Fruit fly (Drosophila melanogaster) whole organism, embryonic: ENCODE results near the gene Hr38.
A peak's percentile ranks its signal among the peaks of the same experiment; 100 is the strongest.

Experiments used
- Aef1 ChIP-seq: fragments of 200-800 bp; sonication (Bioruptor generic); IDR thresholded peaks from 3 replicates; pipeline ENCODE4 v1.3.6; 2022; ENCODE audit warnings: missing biosample characterization, missing genetic modification characterization
- Bgb ChIP-seq: fragments of 200-800 bp; sonication (Bioruptor generic); IDR thresholded peaks from 2 replicates; pipeline ENCODE4 v1.3.6; 2022; ENCODE audit warnings: missing biosample characterization, missing genetic modification characterization; ENCODE audit not compliant: partially characterized antibody
- Blimp-1 ChIP-seq: fragments of 200-800 bp; sonication (Bioruptor generic); optimal IDR thresholded peaks from 3 replicates; lab custom pipeline; 2018; ENCODE audit warnings: missing biosample characterization, missing genetic modification characterization, mild to moderate bottlenecking, moderate library complexity, missing genetic modification reagents
- CG12236 ChIP-seq: fragments of 200-800 bp; sonication (Bioruptor generic); optimal IDR thresholded peaks from 2 replicates; lab custom pipeline; 2016; ENCODE audit warnings: missing biosample characterization, missing genetic modification characterization
- CG14710 ChIP-seq: fragments of 200-800 bp; sonication (Bioruptor generic); optimal IDR thresholded peaks from 3 replicates; lab custom pipeline; 2019; ENCODE audit warnings: missing biosample characterization, mild to moderate bottlenecking, missing genetic modification characterization, moderate library complexity
- CG14860 ChIP-seq: fragments of 200-800 bp; sonication (Bioruptor generic); IDR thresholded peaks from 3 replicates; pipeline ENCODE4 v1.3.6; 2022; ENCODE audit warnings: missing biosample characterization, missing genetic modification characterization; ENCODE audit not compliant: partially characterized antibody
- CG15269 ChIP-seq: fragments of 200-800 bp; sonication (Bioruptor generic); optimal IDR thresholded peaks from 2 replicates; lab custom pipeline; 2018; ENCODE audit warnings: missing biosample characterization, mild to moderate bottlenecking, missing genetic modification characterization, moderate library complexity
- CG15479 ChIP-seq: fragments of 200-800 bp; sonication (Bioruptor generic); optimal IDR thresholded peaks from 3 replicates; lab custom pipeline; 2019; ENCODE audit warnings: missing biosample characterization, mild to moderate bottlenecking, missing genetic modification characterization, moderate library complexity
- CG18262 ChIP-seq: fragments of 200-800 bp; optimal IDR thresholded peaks from 3 replicates; lab custom pipeline; 2019; ENCODE audit warnings: missing biosample characterization, mild to moderate bottlenecking, missing genetic modification characterization, moderate library complexity
- CG3163 ChIP-seq: fragments of 200-800 bp; sonication (Bioruptor generic); optimal IDR thresholded peaks from 3 replicates; lab custom pipeline; 2016; ENCODE audit warnings: missing biosample characterization, missing genetic modification characterization
- CG3281 ChIP-seq: fragments of 200-800 bp; sonication (Bioruptor generic); optimal IDR thresholded peaks from 3 replicates; lab custom pipeline; 2017; ENCODE audit warnings: missing biosample characterization, mild to moderate bottlenecking, missing genetic modification characterization
- CG33557 ChIP-seq: fragments of 200-800 bp; sonication (Bioruptor generic); optimal IDR thresholded peaks from 2 replicates; lab custom pipeline; 2019; ENCODE audit warnings: missing biosample characterization, mild to moderate bottlenecking, missing genetic modification characterization, moderate library complexity
- CG4424 ChIP-seq: fragments of 200-800 bp; sonication (Bioruptor generic); optimal IDR thresholded peaks from 3 replicates; lab custom pipeline; 2016; ENCODE audit warnings: missing biosample characterization, missing genetic modification characterization
- CG6272 ChIP-seq: fragments of 200-800 bp; sonication (Bioruptor generic); IDR thresholded peaks from 2 replicates; pipeline ENCODE4 v1.3.6; 2022; ENCODE audit warnings: missing biosample characterization, missing genetic modification characterization
- CG8765 ChIP-seq: fragments of 200-800 bp; sonication (Bioruptor generic); IDR thresholded peaks from 2 replicates; pipeline ENCODE4 v1.3.6; 2022; ENCODE audit warnings: missing biosample characterization, missing genetic modification characterization
- Chrac-16 ChIP-seq: fragments of 200-800 bp; sonication (Bioruptor generic); optimal IDR thresholded peaks from 3 replicates; lab custom pipeline; 2016; ENCODE audit warnings: missing biosample characterization, missing genetic modification characterization
- HLH54F ChIP-seq: fragments of 200-800 bp; sonication (Bioruptor generic); optimal IDR thresholded peaks from 3 replicates; lab custom pipeline; 2016; ENCODE audit warnings: missing biosample characterization, missing genetic modification characterization
- HLHmδ ChIP-seq: fragments of 200-800 bp; sonication (Bioruptor generic); optimal IDR thresholded peaks from 2 replicates; lab custom pipeline; 2018; ENCODE audit warnings: missing biosample characterization, mild to moderate bottlenecking, missing genetic modification characterization, moderate library complexity
- Hr78 ChIP-seq, 2 experiments: fragments of 200-800 bp in 1 of 2; fragments of >200 bp in 1 of 2; sonication (Bioruptor generic) in 1 of 2; optimal IDR thresholded peaks; 2 replicates each; lab custom pipeline; 2017 to 2019; ENCODE audit warnings: missing biosample characterization in 2 of 2, missing genetic modification characterization in 2 of 2, mild to moderate bottlenecking in 1 of 2, moderate library complexity in 1 of 2
- Mes4 ChIP-seq: fragments of 200-800 bp; sonication (Bioruptor generic); optimal IDR thresholded peaks from 2 replicates; lab custom pipeline; 2016; ENCODE audit warnings: missing biosample characterization, missing genetic modification characterization
- NK7.1 ChIP-seq: fragments of 200-800 bp; sonication (Bioruptor generic); optimal IDR thresholded peaks from 3 replicates; lab custom pipeline; 2016; ENCODE audit warnings: missing biosample characterization, missing genetic modification characterization
- Nf-YA ChIP-seq: fragments of 200-800 bp; sonication (Bioruptor generic); IDR thresholded peaks from 2 replicates; pipeline ENCODE4 v1.3.6; 2022; ENCODE audit warnings: missing biosample characterization, missing genetic modification characterization
- Oli ChIP-seq: fragments of 200-800 bp; sonication (Bioruptor generic); optimal IDR thresholded peaks from 2 replicates; lab custom pipeline; 2018; ENCODE audit warnings: missing biosample characterization, mild to moderate bottlenecking, missing genetic modification characterization, moderate library complexity
- Scr ChIP-seq: fragments of 200-800 bp; sonication (Bioruptor generic); IDR thresholded peaks from 2 replicates; pipeline ENCODE4 v1.3.6; 2022; ENCODE audit warnings: missing biosample characterization, missing genetic modification characterization; ENCODE audit not compliant: partially characterized antibody
- TFAM ChIP-seq: fragments of 200-800 bp; sonication (Bioruptor generic); optimal IDR thresholded peaks from 2 replicates; lab custom pipeline; 2017; ENCODE audit warnings: missing biosample characterization, missing genetic modification characterization, inconsistent platforms
- bab2 ChIP-seq: fragments of 200-800 bp; sonication (Bioruptor generic); optimal IDR thresholded peaks from 2 replicates; lab custom pipeline; 2016; ENCODE audit warnings: missing biosample characterization, missing genetic modification characterization
- cwo ChIP-seq: fragments of 200-800 bp; sonication (Bioruptor generic); optimal IDR thresholded peaks from 3 replicates; lab custom pipeline; 2017; ENCODE audit warnings: missing biosample characterization, missing genetic modification characterization, mild to moderate bottlenecking, moderate library complexity, missing genetic modification reagents
- da ChIP-seq: fragments of 200-800 bp; sonication (Bioruptor generic); optimal IDR thresholded peaks from 2 replicates; lab custom pipeline; 2016; ENCODE audit warnings: missing biosample characterization, missing genetic modification characterization
- fd102C ChIP-seq: fragments of 200-800 bp; sonication (Bioruptor generic); optimal IDR thresholded peaks from 2 replicates; lab custom pipeline; 2018; ENCODE audit warnings: missing biosample characterization, mild to moderate bottlenecking, missing genetic modification characterization, moderate library complexity
- fu2 ChIP-seq: fragments of 200-800 bp; sonication (Bioruptor generic); optimal IDR thresholded peaks from 2 replicates; lab custom pipeline; 2016; ENCODE audit warnings: missing biosample characterization, missing genetic modification characterization
- gcm2 ChIP-seq: fragments of 200-800 bp; sonication (Bioruptor generic); optimal IDR thresholded peaks from 2 replicates; lab custom pipeline; 2016; ENCODE audit warnings: missing biosample characterization, missing genetic modification characterization
- gt ChIP-seq: fragments of 200-800 bp; sonication (Bioruptor generic); IDR thresholded peaks from 2 replicates; pipeline ENCODE4 v1.3.6; 2022; ENCODE audit warnings: missing biosample characterization, missing genetic modification characterization
- ham ChIP-seq: fragments of 200-800 bp; sonication (Bioruptor generic); IDR thresholded peaks from 2 replicates; pipeline ENCODE4 v1.3.6; 2022; ENCODE audit warnings: missing biosample characterization, missing genetic modification characterization
- hkb ChIP-seq, 2 experiments: fragments of 200-800 bp in 1 of 2; fragments of >200 bp in 1 of 2; sonication (Bioruptor generic) in 1 of 2; IDR thresholded peaks in 1 of 2; optimal IDR thresholded peaks in 1 of 2; 2 replicates each; pipeline versions ENCODE4 v1.3.6 to Lab custom; 2017 to 2022; ENCODE audit warnings: missing biosample characterization in 1 of 2, missing genetic modification characterization in 1 of 2
- jigr1 ChIP-seq: fragments of 200-800 bp; sonication (Bioruptor generic); IDR thresholded peaks from 3 replicates; pipeline ENCODE4 v1.3.6; 2022; ENCODE audit warnings: missing biosample characterization, missing genetic modification characterization
- jing ChIP-seq: fragments of 200-800 bp; sonication (Bioruptor generic); optimal IDR thresholded peaks from 2 replicates; lab custom pipeline; 2018; ENCODE audit warnings: missing biosample characterization, mild to moderate bottlenecking, missing genetic modification characterization
- lilli ChIP-seq: fragments of 200-800 bp; sonication (Bioruptor generic); optimal IDR thresholded peaks from 3 replicates; lab custom pipeline; 2016; ENCODE audit warnings: missing biosample characterization, missing genetic modification characterization
- lov ChIP-seq, 2 experiments: fragments of 200-800 bp in 1 of 2; fragments of >200 bp in 1 of 2; sonication (Bioruptor generic) in 1 of 2; IDR thresholded peaks in 1 of 2; optimal IDR thresholded peaks in 1 of 2; 2 replicates in 1 of 2; 3 replicates in 1 of 2; pipeline versions ENCODE4 v1.3.6 to Lab custom; 2017 to 2022; ENCODE audit warnings: missing biosample characterization in 1 of 2, missing genetic modification characterization in 1 of 2
- nau ChIP-seq: fragments of 200-800 bp; sonication (Bioruptor generic); optimal IDR thresholded peaks from 3 replicates; lab custom pipeline; 2017; ENCODE audit warnings: missing biosample characterization, mild to moderate bottlenecking, missing genetic modification characterization, missing genetic modification reagents
- prd ChIP-seq, 3 experiments: fragments of >200 bp in 2 of 3; fragments of 200-800 bp in 1 of 3; sonication (Bioruptor generic) in 1 of 3; optimal IDR thresholded peaks in 2 of 3; IDR thresholded peaks in 1 of 3; 2 replicates in 2 of 3; 3 replicates in 1 of 3; pipeline versions ENCODE4 v1.3.6 to Lab custom; 2017 to 2022; ENCODE audit warnings: missing biosample characterization in 1 of 3, missing genetic modification characterization in 1 of 3
- pzg ChIP-seq: fragments of 200-800 bp; sonication (Bioruptor generic); optimal IDR thresholded peaks from 3 replicates; lab custom pipeline; 2018; ENCODE audit warnings: missing biosample characterization, mild to moderate bottlenecking, missing genetic modification characterization, moderate library complexity
- sd ChIP-seq: fragments of 200-800 bp; sonication (Bioruptor generic); optimal IDR thresholded peaks from 3 replicates; lab custom pipeline; 2018; ENCODE audit warnings: missing biosample characterization, mild to moderate bottlenecking, missing genetic modification characterization, moderate library complexity
- sima ChIP-seq: fragments of 200-800 bp; sonication (Bioruptor generic); optimal IDR thresholded peaks from 2 replicates; lab custom pipeline; 2016; ENCODE audit warnings: missing biosample characterization, missing genetic modification characterization
- stc ChIP-seq: fragments of 200-800 bp; sonication (Bioruptor generic); IDR thresholded peaks from 2 replicates; pipeline ENCODE4 v1.3.6; 2022; ENCODE audit warnings: missing biosample characterization, missing genetic modification characterization
- tx ChIP-seq: fragments of 200-800 bp; sonication (Bioruptor generic); optimal IDR thresholded peaks from 2 replicates; lab custom pipeline; 2016; ENCODE audit warnings: missing biosample characterization, missing genetic modification characterization
- yki ChIP-seq: fragments of >200 bp; optimal IDR thresholded peaks from 3 replicates; lab custom pipeline; 2018

The Hr38 gene

dm6 chr2L:20760956-20761355 lies 46.6 kb upstream of the Hr38 start:
- TF ChIP-seq CG6272 (GFP tag; lab: Robert Waterston, UW), result no peak
- peak; percentile 74 for TF ChIP-seq CG15479 (GFP tag; lab: Kevin White, UChicago)
- TF ChIP-seq Chrac-16 (GFP tag; lab: Kevin White, UChicago), result no peak

dm6 chr2L:20759809-20760485 lies 45.6 kb upstream of the Hr38 start:
- TF ChIP-seq fd102C (no peak), Mes4 (GFP tag; lab: Kevin White, UChicago) (no peak), jigr1 (GFP tag; lab: Robert Waterston, UW) (0 out of 3 replicates have a peak, but pooled peaks have one; percentile 25), CG14710 (peak; percentile 32), bab2 (no peak), CG12236 (GFP tag; lab: Kevin White, UChicago) (no peak), NK7.1 (GFP tag; lab: Kevin White, UChicago) (no peak), yki (no peak), CG8765 (0 out of 2 replicates have a peak, but pooled peaks have one; percentile 28), Hr78 (GFP tag; optimal IDR thresholded peaks at IDR 0.05; lab: Kevin White, UChicago) (no peak), gcm2 (GFP tag; lab: Kevin White, UChicago) (no peak), CG18262 (tag; lab: Kevin White, UChicago) (peak; percentile 64), jing (GFP tag; lab: Kevin White, UChicago) (no peak), CG15269 (tag; lab: Kevin White, UChicago) (peak; percentile 69), sd (no peak), Oli (tag; lab: Kevin White, UChicago) (peak; percentile 64), lov (optimal IDR thresholded peaks at IDR 0.05; lab: Kevin White, UChicago) (no peak), lov (GFP tag; IDR thresholded peaks at IDR 0.05; lab: Robert Waterston, UW) (no peak), Scr (GFP tag; lab: Robert Waterston, UW) (no peak), CG3281 (GFP tag; lab: Kevin White, UChicago) (peak; percentile 38), hkb (optimal IDR thresholded peaks at IDR 0.05; lab: Kevin White, UChicago) (no peak), hkb (GFP tag; IDR thresholded peaks at IDR 0.05; lab: Robert Waterston, UW) (peak; percentile 38; the same call in 1 of the 2 replicates), nau (GFP tag; lab: Kevin White, UChicago) (peak; percentile 8), CG33557 (peak; percentile 24), CG14860 (GFP tag; lab: Robert Waterston, UW) (no peak), gt (GFP tag; lab: Robert Waterston, UW) (no peak), fu2 (GFP tag; lab: Kevin White, UChicago) (no peak), CG3163 (GFP tag; lab: Kevin White, UChicago) (no peak), HLHmδ (GFP tag; lab: Kevin White, UChicago) (no peak), lilli (peak; percentile 43), CG4424 (peak; percentile 40), da (GFP tag; lab: Kevin White, UChicago) (no peak), Aef1 (peak; percentile 31; the same call in 1 of the 3 replicates), TFAM (GFP tag; lab: Kevin White, UChicago) (no peak), pzg (GFP tag; lab: Kevin White, UChicago) (no peak), HLH54F (GFP tag; lab: Kevin White, UChicago) (no peak), stc (GFP tag; lab: Robert Waterston, UW) (peak; percentile 51), Nf-YA (no peak), tx (GFP tag; lab: Kevin White, UChicago) (no peak), CG15479 (GFP tag; lab: Kevin White, UChicago) (no peak), Blimp-1 (GFP tag; lab: Kevin White, UChicago) (peak; percentile 61), prd (optimal IDR thresholded peaks at IDR 0.05; lab: Kevin White, UChicago) (no peak), prd (GFP tag; IDR thresholded peaks at IDR 0.05; lab: Robert Waterston, UW) (peak; percentile 46; the same call in 2 of the 3 replicates), ham (no peak), cwo (GFP tag; lab: Kevin White, UChicago) (peak; percentile 11), Bgb (GFP tag; lab: Robert Waterston, UW) (no peak), sima (no peak)
